Fruit fly (Drosophila melanogaster): ENCODE measurements around the gene CG13639.

CG13639 gene

DNA sequence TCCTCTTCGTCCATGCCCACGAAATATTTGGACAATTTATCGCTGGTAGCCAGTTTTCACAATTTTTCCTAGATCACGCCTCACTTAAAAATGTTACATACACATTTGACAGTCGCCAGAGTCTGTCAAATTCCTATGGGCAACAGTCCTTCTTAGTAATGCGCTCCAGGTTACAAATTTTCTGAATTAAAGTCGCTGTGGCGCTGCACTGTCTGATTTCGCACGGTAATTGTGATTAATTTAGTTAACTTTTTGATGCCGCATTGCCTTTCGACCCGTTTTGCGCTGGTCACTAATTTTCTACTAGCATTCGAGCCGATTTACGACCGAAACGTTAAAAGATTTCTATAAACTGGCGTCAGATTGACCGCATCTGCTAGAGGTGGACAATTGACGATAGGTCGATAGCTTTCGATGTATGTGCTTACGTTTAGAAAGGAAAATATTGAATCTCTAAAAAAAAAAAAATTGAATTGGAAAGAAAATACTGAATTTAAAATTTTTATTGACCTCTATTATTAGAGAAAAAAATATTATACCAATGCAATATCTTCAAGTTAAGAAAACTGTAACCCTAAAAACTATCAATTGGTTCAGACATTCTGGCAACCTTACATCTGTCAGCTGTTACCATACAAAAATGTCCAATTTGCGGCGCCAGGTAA, 46.4 kb downstream of the CG13639 start, which contains the start of the genes lili and CG34150 (continued):
- TF ChIP-seq Fer3 (tag; optimal IDR thresholded peaks at IDR 0.05) (peak; percentile 75), CoRest (tag; optimal IDR thresholded peaks at IDR 0.05) (peak; percentile 85), Ets65A (GFP tag) (peak; percentile 90), fd3F (GFP tag; optimal IDR thresholded peaks at IDR 0.05) (peak; percentile 67), Tbp (GFP tag; optimal IDR thresholded peaks at IDR 0.05) (no peak), jigr1 (GFP tag; IDR thresholded peaks at IDR 0.05) (peak; percentile 36; the same call in 1 of the 3 replicates), CG8944 (GFP tag; optimal IDR thresholded peaks at IDR 0.05) (peak; percentile 67), MBD-R2 (GFP tag; IDR thresholded peaks at IDR 0.05) (peak; percentile 93), Ada2b (GFP tag; IDR thresholded peaks at IDR 0.05) (peak; percentile 63; the same call in 1 of the 2 replicates), zfh2 (GFP tag; optimal IDR thresholded peaks at IDR 0.05) (peak; percentile 64), psq (GFP tag; optimal IDR thresholded peaks at IDR 0.05) (peak; percentile 57), mam (GFP tag; optimal IDR thresholded peaks at IDR 0.05) (peak; percentile 80), CG17385 (GFP tag; optimal IDR thresholded peaks at IDR 0.05) (peak; percentile 63), kah (GFP tag; optimal IDR thresholded peaks at IDR 0.05) (no peak), Mad (GFP tag; optimal IDR thresholded peaks at IDR 0.05) (peak; percentile 87), zen (tag; optimal IDR thresholded peaks at IDR 0.05) (peak; percentile 54), D19A (tag; optimal IDR thresholded peaks at IDR 0.05) (no peak), CG7745 (tag; optimal IDR thresholded peaks at IDR 0.05) (no peak), p53 (GFP tag; optimal IDR thresholded peaks at IDR 0.05) (peak; percentile 50), CG4328 (GFP tag; optimal IDR thresholded peaks at IDR 0.05) (peak; percentile 65), CG12104 (GFP tag; optimal IDR thresholded peaks at IDR 0.05) (peak; percentile 52), CG10209 (GFP tag; optimal IDR thresholded peaks at IDR 0.05) (peak; percentile 56), Eip74EF (GFP tag; optimal IDR thresholded peaks at IDR 0.05) (no peak), CG3163 (GFP tag; optimal IDR thresholded peaks at IDR 0.05) (peak; percentile 34), CG9797 (GFP tag; optimal IDR thresholded peaks at IDR 0.05) (peak; percentile 46), CG34376 (GFP tag; optimal IDR thresholded peaks at IDR 0.05) (peak; percentile 66), YL-1 (GFP tag; optimal IDR thresholded peaks at IDR 0.05) (peak; percentile 79), CG9876 (GFP tag; optimal IDR thresholded peaks at IDR 0.05) (no peak), Gug (GFP tag; IDR thresholded peaks at IDR 0.05) (peak; percentile 57; the same call in 3 of the 4 replicates), ato (GFP tag; IDR thresholded peaks at IDR 0.05; ENCODE audit: partially characterized antibody) (peak; percentile 58; the same call in 1 of the 2 replicates), danr (GFP tag; IDR thresholded peaks at IDR 0.05) (no peak), fd102C (GFP tag; optimal IDR thresholded peaks at IDR 0.05) (no peak), CG7357 (GFP tag; IDR thresholded peaks at IDR 0.05) (peak; percentile 44; the same call in 1 of the 3 replicates), org-1 (GFP tag; optimal IDR thresholded peaks at IDR 0.05) (no peak), CG5245 (GFP tag; optimal IDR thresholded peaks at IDR 0.05) (peak; percentile 73), Poxn (GFP tag; IDR thresholded peaks at IDR 0.05) (no peak), Xrp1 (GFP tag; IDR thresholded peaks at IDR 0.05) (peak; percentile 73; the same call in 1 of the 2 replicates), Adf1 (GFP tag; IDR thresholded peaks at IDR 0.05) (peak; percentile 44), Hsf (GFP tag; optimal IDR thresholded peaks at IDR 0.05) (peak; percentile 84), ro (GFP tag; IDR thresholded peaks at IDR 0.05) (0 out of 2 replicates have a peak, but pooled peaks have one; percentile 39), Dll (GFP tag; IDR thresholded peaks at IDR 0.05; ENCODE audit: partially characterized antibody) (peak; percentile 88), Rfx (GFP tag; IDR thresholded peaks at IDR 0.05) (peak; percentile 78), ssp (GFP tag; IDR thresholded peaks at IDR 0.05) (peak; percentile 71), CG1792 (GFP tag; optimal IDR thresholded peaks at IDR 0.05) (peak; percentile 41), Oaz (GFP tag; IDR thresholded peaks at IDR 0.05) (0 out of 2 replicates have a peak, but pooled peaks have one; percentile 55), BEAF-32 (GFP tag; optimal IDR thresholded peaks at IDR 0.05) (peak; percentile 83), gro (GFP tag; optimal IDR thresholded peaks at IDR 0.05) (peak; percentile 81), CG4730 (GFP tag; IDR thresholded peaks at IDR 0.05) (peak; percentile 60), lilli (GFP tag; optimal IDR thresholded peaks at IDR 0.05) (peak; percentile 88), unc-4 (GFP tag; IDR thresholded peaks at IDR 0.05; ENCODE audit: partially characterized antibody) (peak; percentile 89)
